Worm (Caenorhabditis elegans) whole organism, L4 larva: ENCODE results near the gene F54D8.10.

ENCODE experiments used
- F49E8.2 ChIP-seq: sonication (generic microtip); optimal IDR thresholded peaks from 2 replicates; lab custom pipeline; 2016; ENCODE audit warnings: missing compliant biosample characterization, mild to moderate bottlenecking, missing genetic modification characterization, borderline replicate concordance
- R02D3.7 ChIP-seq: fragments of 150-350 bp; sonication (generic microtip); optimal IDR thresholded peaks from 3 replicates; lab custom pipeline; 2014; ENCODE audit warnings: missing biosample characterization, missing genetic modification characterization
- T20F7.1 ChIP-seq: fragments of 200-800 bp; sonication (Bioruptor generic); optimal IDR thresholded peaks from 2 replicates; lab custom pipeline; 2018; ENCODE audit warnings: mild to moderate bottlenecking, missing genetic modification characterization, missing compliant biosample characterization
- daf-19 ChIP-seq: fragments of 200-800 bp; sonication (Bioruptor generic); conservative IDR thresholded peaks from 2 replicates; pipeline ENCODE4 v1.3.6; 2022; ENCODE audit warnings: missing genetic modification characterization, missing compliant biosample characterization
- dmd-6 ChIP-seq: fragments of 200-800 bp; sonication (Bioruptor generic); IDR thresholded peaks from 2 replicates; pipeline ENCODE4 v1.3.6; 2022; ENCODE audit warnings: missing genetic modification reagents, missing genetic modification characterization, missing compliant biosample characterization
- dmd-9 ChIP-seq: fragments of 200-800 bp; sonication (Bioruptor generic); IDR thresholded peaks from 2 replicates; pipeline ENCODE4 v1.3.6; 2022; ENCODE audit warnings: missing genetic modification reagents, missing genetic modification characterization, missing compliant biosample characterization
- dve-1 ChIP-seq: sonication (generic microtip); optimal IDR thresholded peaks from 2 replicates; lab custom pipeline; 2017; ENCODE audit warnings: antibody characterized with exemption, mild to moderate bottlenecking, missing genetic modification characterization, missing compliant biosample characterization; ENCODE audit not compliant: insufficient read depth
- lin-29 ChIP-seq: fragments of 200-800 bp; sonication (Bioruptor generic); IDR thresholded peaks from 2 replicates; pipeline ENCODE4 v1.3.6; 2022; ENCODE audit warnings: missing genetic modification reagents, missing genetic modification characterization, missing compliant biosample characterization
- lir-3 ChIP-seq: sonication (generic microtip); optimal IDR thresholded peaks from 2 replicates; lab custom pipeline; 2016; ENCODE audit warnings: mild to moderate bottlenecking, missing genetic modification characterization, missing compliant biosample characterization
- madf-9 ChIP-seq: fragments of 200-800 bp; sonication (Bioruptor generic); conservative IDR thresholded peaks from 2 replicates; pipeline ENCODE4 v1.3.6; 2022; ENCODE audit warnings: missing genetic modification reagents, missing genetic modification characterization, missing compliant biosample characterization
- mxl-2 ChIP-seq: fragments of 200-800 bp; sonication (Bioruptor generic); conservative IDR thresholded peaks from 2 replicates; pipeline ENCODE4 v1.3.6; 2022; ENCODE audit warnings: missing genetic modification reagents, missing genetic modification characterization, missing compliant biosample characterization
- nhr-25 ChIP-seq: sonication (generic microtip); optimal IDR thresholded peaks from 2 replicates; lab custom pipeline; 2017; ENCODE audit warnings: missing genetic modification characterization, mild to moderate bottlenecking, missing compliant biosample characterization, antibody characterized with exemption, moderate library complexity, borderline replicate concordance; ENCODE audit not compliant: insufficient read depth
- saeg-2 ChIP-seq: fragments of 200-800 bp; sonication (Bioruptor generic); IDR thresholded peaks from 2 replicates; pipeline ENCODE4 v1.3.6; 2022; ENCODE audit warnings: missing genetic modification reagents, missing genetic modification characterization, missing compliant biosample characterization
- tag-97 ChIP-seq: fragments of 200-800 bp; sonication (Bioruptor generic); IDR thresholded peaks from 2 replicates; pipeline ENCODE4 v1.3.6; 2022; ENCODE audit warnings: missing genetic modification characterization, missing compliant biosample characterization
- unc-39 ChIP-seq: sonication (generic microtip); optimal IDR thresholded peaks from 2 replicates; lab custom pipeline; 2017; ENCODE audit warnings: missing biosample characterization, missing genetic modification characterization
- zfp-3 ChIP-seq: fragments of 200-800 bp; sonication (Bioruptor generic); conservative IDR thresholded peaks from 2 replicates; pipeline ENCODE4 v1.3.6; 2022; ENCODE audit warnings: missing genetic modification reagents, missing genetic modification characterization, missing compliant biosample characterization

F54D8.10 gene

ce11 chrIII:5144169-5144568 lies 49.6 kb downstream of the F54D8.10 start:
- TF ChIP-seq mxl-2 (no peak), dmd-6 (GFP tag; lab: Robert Waterston, UW) (no peak), dmd-9 (GFP tag; lab: Robert Waterston, UW) (no peak), saeg-2 (GFP tag; lab: Robert Waterston, UW) (no peak), T20F7.1 (GFP tag; lab: Kevin White, UChicago) (no peak), F49E8.2 (tag; lab: Kevin White, UChicago) (no peak), lin-29 (no peak), lir-3 (tag; lab: Kevin White, UChicago) (no peak), R02D3.7 (tag; lab: Kevin White, UChicago) (no peak), tag-97 (no peak), dve-1 (tag; lab: Kevin White, UChicago) (no peak), nhr-25 (tag; lab: Kevin White, UChicago) (no peak), zfp-3 (no peak), madf-9 (GFP tag; lab: Robert Waterston, UW) (no peak), unc-39 (tag; lab: Kevin White, UChicago) (no peak), daf-19 (GFP tag; lab: Robert Waterston, UW) (no peak)
- TF ChIP-seq, all 104 proteins: peak for 0
